Worm (Caenorhabditis elegans): ENCODE results near the gene xrn-1.

The xrn-1 gene

ce11 chrII:14053141-14053540 is 15.6 kb upstream of the xrn-1 start:
- TF ChIP-seq ceh-19 (GFP tag; optimal IDR thresholded peaks at IDR 0.05), result no peak
- TF ChIP-seq elt-2 (tag; optimal IDR thresholded peaks at IDR 0.05), result peak; percentile 58

ce11 chrII:14055717-14056116 is 13.0 kb upstream of the xrn-1 start:
- TF ChIP-seq Y22D7AL.16 (tag; optimal IDR thresholded peaks at IDR 0.05), result no peak
- TF ChIP-seq sdc-2 (tag; optimal IDR thresholded peaks at IDR 0.05), result no peak
- TF ChIP-seq sox-4 (tag; optimal IDR thresholded peaks at IDR 0.05), result no peak
- TF ChIP-seq hlh-13 (GFP tag; optimal IDR thresholded peaks at IDR 0.05), result no peak
- TF ChIP-seq K02D7.2 (tag; optimal IDR thresholded peaks at IDR 0.05), result no peak
- TF ChIP-seq ahr-1 (tag; optimal IDR thresholded peaks at IDR 0.05), result no peak
- TF ChIP-seq C08G9.2 (tag; optimal IDR thresholded peaks at IDR 0.05), result no peak
- no peak for TF ChIP-seq gmeb-2 (tag; optimal IDR thresholded peaks at IDR 0.05)
- TF ChIP-seq ceh-2 (tag; optimal IDR thresholded peaks at IDR 0.05), result no peak
- no peak for TF ChIP-seq ceh-30 (tag; optimal IDR thresholded peaks at IDR 0.05)
- TF ChIP-seq ceh-48 (tag; optimal IDR thresholded peaks at IDR 0.05), result no peak
- TF ChIP-seq pat-9 (tag; optimal IDR thresholded peaks at IDR 0.05), result no peak
- no peak for TF ChIP-seq pha-2 (tag; optimal IDR thresholded peaks at IDR 0.05)

- TF ChIP-seq eyg-1 (tag; optimal IDR thresholded peaks at IDR 0.05) (no peak), unc-3 (GFP tag; conservative IDR thresholded peaks at IDR 0.05) (peak; percentile 65), unc-3 (tag; optimal IDR thresholded peaks at IDR 0.05) (peak; percentile 44), pat-9 (tag; optimal IDR thresholded peaks at IDR 0.05) (peak; percentile 33), gmeb-2 (tag; optimal IDR thresholded peaks at IDR 0.05) (peak; percentile 65), fkh-6 (tag; optimal IDR thresholded peaks at IDR 0.05) (peak; percentile 32), hlh-6 (tag; optimal IDR thresholded peaks at IDR 0.05) (no peak), unc-42 (tag; optimal IDR thresholded peaks at IDR 0.05) (peak; percentile 57), ttx-3 (tag; optimal IDR thresholded peaks at IDR 0.05) (peak; percentile 50), F13H6.1 (tag; optimal IDR thresholded peaks at IDR 0.05) (peak; percentile 24), dve-1 (tag; optimal IDR thresholded peaks at IDR 0.05) (peak; percentile 6), fax-1 (tag; optimal IDR thresholded peaks at IDR 0.05) (peak; percentile 75), sox-2 (GFP tag; IDR thresholded peaks at IDR 0.05) (no peak; the same call in 1 of the 2 replicates), pha-4 (tag; optimal IDR thresholded peaks at IDR 0.05) (no peak), ceh-45 (GFP tag; IDR thresholded peaks at IDR 0.05) (0 out of 2 replicates have a peak, but pooled peaks have one; percentile 33), ahr-1 (tag; optimal IDR thresholded peaks at IDR 0.05) (no peak), pax-1 (tag; optimal IDR thresholded peaks at IDR 0.05) (no peak), ceh-31 (tag; optimal IDR thresholded peaks at IDR 0.05) (peak; percentile 70), hlh-15 (tag; optimal IDR thresholded peaks at IDR 0.05) (peak; percentile 24), fkh-10 (GFP tag; optimal IDR thresholded peaks at IDR 0.05) (no peak), pros-1 (tag; optimal IDR thresholded peaks at IDR 0.05) (no peak), ets-4 (tag; optimal IDR thresholded peaks at IDR 0.05) (peak; percentile 26), hlh-8 (tag; optimal IDR thresholded peaks at IDR 0.05) (peak; percentile 50), hlh-30 (tag; optimal IDR thresholded peaks at IDR 0.05; ENCODE audit: insufficient read depth) (no peak), ceh-22 (tag; optimal IDR thresholded peaks at IDR 0.05) (no peak), lim-6 (tag; optimal IDR thresholded peaks at IDR 0.05) (no peak), ref-2 (tag; optimal IDR thresholded peaks at IDR 0.05) (peak; percentile 62), ceh-18 (tag; optimal IDR thresholded peaks at IDR 0.05) (peak; percentile 55), C38D4.7 (GFP tag; optimal IDR thresholded peaks at IDR 0.05) (peak; percentile 33), ceh-14 (tag; optimal IDR thresholded peaks at IDR 0.05) (peak; percentile 74), ceh-6 (GFP tag; optimal IDR thresholded peaks at IDR 0.05) (peak; percentile 6), mec-3 (tag; optimal IDR thresholded peaks at IDR 0.05; ENCODE audit: borderline replicate concordance) (no peak), zip-5 (tag; optimal IDR thresholded peaks at IDR 0.05) (no peak), pqm-1 (tag; optimal IDR thresholded peaks at IDR 0.05) (no peak), ztf-16 (tag; optimal IDR thresholded peaks at IDR 0.05) (peak; percentile 56), ceh-19 (GFP tag; optimal IDR thresholded peaks at IDR 0.05) (peak; percentile 21), nhr-11 (tag; optimal IDR thresholded peaks at IDR 0.05) (no peak), che-1 (tag; optimal IDR thresholded peaks at IDR 0.05) (no peak), nhr-232 (tag; optimal IDR thresholded peaks at IDR 0.05) (no peak), tbx-7 (tag; optimal IDR thresholded peaks at IDR 0.05) (no peak)
Observed at ce11 chrII:14059767-14060166, 8.9 kb upstream of the xrn-1 start, which contains the start of gene rpb-11. Gene rpb-11, plus strand, starts transcription at chrII:14060085.

All from whole organism, late embryonic.